Fruit fly (Drosophila melanogaster) whole organism, prepupa: Measurements from ENCODE around the gene GluRIA.

Experiments
- Gug ChIP-seq: fragments of 200-800 bp; sonication (Bioruptor generic); IDR thresholded peaks from 2 replicates; pipeline ENCODE4 v1.3.6; 2022; ENCODE audit warnings: missing biosample characterization, missing genetic modification characterization
- Lpt ChIP-seq: fragments of 200-800 bp; sonication (Bioruptor generic); optimal IDR thresholded peaks from 3 replicates; lab custom pipeline; 2016; ENCODE audit warnings: missing biosample characterization, missing genetic modification characterization
- fkh ChIP-seq: fragments of 200-800 bp; sonication (Bioruptor generic); optimal IDR thresholded peaks from 3 replicates; lab custom pipeline; 2017; ENCODE audit warnings: missing biosample characterization, mild to moderate bottlenecking, missing genetic modification characterization, moderate library complexity

dm6 chr3L:6619060-6619459 lies 4.8 kb upstream of the GluRIA start:
- TF ChIP-seq Gug (GFP tag; lab: Robert Waterston, UW): no peak
- TF ChIP-seq Lpt: no peak
- TF ChIP-seq fkh (GFP tag; lab: Kevin White, UChicago): no peak
